Fruit fly (Drosophila melanogaster) whole organism, wandering third instar larva: ENCODE data around the gene Skel.

Source experiments
- Abd-B ChIP-seq: fragments of >200 bp; optimal IDR thresholded peaks from 2 replicates; lab custom pipeline; 2017; ENCODE audit warnings: missing biosample characterization, missing genetic modification characterization
- CG32264 ChIP-seq: fragments of 200-800 bp; sonication (Bioruptor generic); optimal IDR thresholded peaks from 2 replicates; lab custom pipeline; 2016; ENCODE audit warnings: missing biosample characterization, missing genetic modification characterization
- CrebA ChIP-seq: fragments of 200-800 bp; sonication (Bioruptor generic); optimal IDR thresholded peaks from 2 replicates; lab custom pipeline; 2016; ENCODE audit warnings: missing biosample characterization, mild to moderate bottlenecking, missing genetic modification characterization, borderline replicate concordance
- Dif ChIP-seq: fragments of 200-275, 200-300 bp; sonication (Bioruptor generic); optimal IDR thresholded peaks from 2 replicates; lab custom pipeline; 2018; ENCODE audit warnings: missing biosample characterization, missing genetic modification characterization; ENCODE audit not compliant: partially characterized antibody
- GATAd ChIP-seq: sonication (Bioruptor generic); optimal IDR thresholded peaks from 2 replicates; lab custom pipeline; 2016; ENCODE audit warnings: missing biosample characterization, missing genetic modification characterization
- HLH106 ChIP-seq: fragments of 200-800 bp; optimal IDR thresholded peaks from 3 replicates; lab custom pipeline; 2019; ENCODE audit warnings: missing biosample characterization, mild to moderate bottlenecking, missing genetic modification characterization, moderate library complexity
- Hr78 ChIP-seq: fragments of >200 bp; optimal IDR thresholded peaks from 2 replicates; lab custom pipeline; 2017; ENCODE audit warnings: missing biosample characterization, missing genetic modification characterization
- Jra ChIP-seq: sonication (Bioruptor generic); optimal IDR thresholded peaks from 2 replicates; lab custom pipeline; 2016; ENCODE audit warnings: missing biosample characterization, missing genetic modification characterization
- Mio ChIP-seq: sonication (Bioruptor generic); optimal IDR thresholded peaks from 2 replicates; lab custom pipeline; 2016; ENCODE audit warnings: missing biosample characterization, missing genetic modification characterization
- Myc ChIP-seq: fragments of >200 bp; optimal IDR thresholded peaks from 2 replicates; lab custom pipeline; 2017
- N ChIP-seq: fragments of >200 bp; optimal IDR thresholded peaks from 2 replicates; lab custom pipeline; 2018; ENCODE audit warnings: missing biosample characterization, missing external identifiers, missing genetic modification characterization
- OdsH ChIP-seq: fragments of 200-800 bp; sonication (Bioruptor generic); optimal IDR thresholded peaks from 2 replicates; lab custom pipeline; 2016; ENCODE audit warnings: missing biosample characterization, mild to moderate bottlenecking, missing genetic modification characterization
- Rel ChIP-seq, 2 experiments: fragments of 200-800 bp; sonication (Bioruptor generic) in 1 of 2; optimal IDR thresholded peaks; 2 replicates in 1 of 2; 3 replicates in 1 of 2; lab custom pipeline; 2016 to 2019; ENCODE audit warnings: mild to moderate bottlenecking in 2 of 2, missing biosample characterization in 2 of 2, missing genetic modification characterization in 2 of 2, moderate library complexity in 1 of 2
- Vsx2 ChIP-seq: fragments of 200-300, 225-300 bp; sonication (Bioruptor generic); optimal IDR thresholded peaks from 2 replicates; lab custom pipeline; 2018; ENCODE audit warnings: missing biosample characterization, missing genetic modification characterization; ENCODE audit not compliant: partially characterized antibody
- br ChIP-seq: fragments of 200-800 bp; sonication (Bioruptor generic); optimal IDR thresholded peaks from 2 replicates; lab custom pipeline; 2016; ENCODE audit warnings: missing biosample characterization, missing genetic modification characterization
- brk ChIP-seq: fragments of 200-800 bp; sonication (Bioruptor generic); optimal IDR thresholded peaks from 2 replicates; lab custom pipeline; 2016; ENCODE audit warnings: missing biosample characterization, mild to moderate bottlenecking, missing genetic modification characterization
- dl ChIP-seq, 2 experiments: fragments of 175-275, 200-275 bp in 1 of 2; fragments of 200-275 bp in 1 of 2; sonication (Bioruptor generic); optimal IDR thresholded peaks; lab custom pipeline; 2018; ENCODE audit warnings: mild to moderate bottlenecking in 2 of 2, missing biosample characterization in 2 of 2, missing genetic modification characterization in 2 of 2, moderate library complexity in 2 of 2; ENCODE audit not compliant: partially characterized antibody in 2 of 2, insufficient read depth in 1 of 2
- dmrt93B ChIP-seq: fragments of 200-800 bp; sonication (Bioruptor generic); optimal IDR thresholded peaks from 2 replicates; lab custom pipeline; 2018; ENCODE audit warnings: missing biosample characterization, mild to moderate bottlenecking, missing genetic modification characterization
- dsf ChIP-seq: sonication (Bioruptor generic); optimal IDR thresholded peaks from 2 replicates; lab custom pipeline; 2016; ENCODE audit warnings: missing biosample characterization, missing genetic modification characterization, borderline replicate concordance
- ey ChIP-seq: fragments of 200-800 bp; sonication (Bioruptor generic); optimal IDR thresholded peaks from 2 replicates; lab custom pipeline; 2016; ENCODE audit warnings: missing biosample characterization, missing genetic modification characterization
- foxo ChIP-seq, 2 experiments: fragments of 200-800 bp; sonication (Bioruptor generic); optimal IDR thresholded peaks; 2 replicates in 1 of 2; 3 replicates in 1 of 2; lab custom pipeline; 2016 to 2017; ENCODE audit warnings: missing biosample characterization in 2 of 2, missing genetic modification characterization in 2 of 2
- h ChIP-seq: fragments of 200-800 bp; sonication (Bioruptor generic); optimal IDR thresholded peaks from 3 replicates; lab custom pipeline; 2016; ENCODE audit warnings: missing biosample characterization, mild to moderate bottlenecking, missing genetic modification characterization
- jim ChIP-seq: fragments of 175-275, 200-325 bp; sonication (Bioruptor generic); optimal IDR thresholded peaks from 2 replicates; lab custom pipeline; 2016; ENCODE audit warnings: missing biosample characterization, mild to moderate bottlenecking, missing genetic modification characterization
- lola ChIP-seq: fragments of >200 bp; optimal IDR thresholded peaks from 2 replicates; lab custom pipeline; 2017; ENCODE audit warnings: missing biosample characterization, missing genetic modification characterization
- pan ChIP-seq: fragments of >200 bp; optimal IDR thresholded peaks from 2 replicates; lab custom pipeline; 2017
- psq ChIP-seq: fragments of 200-800 bp; sonication (Bioruptor generic); optimal IDR thresholded peaks from 3 replicates; lab custom pipeline; 2017; ENCODE audit warnings: missing biosample characterization, mild to moderate bottlenecking, missing genetic modification characterization, moderate library complexity
- rgr ChIP-seq: fragments of 200-800 bp; sonication (Bioruptor generic); optimal IDR thresholded peaks from 3 replicates; lab custom pipeline; 2016; ENCODE audit warnings: missing biosample characterization, mild to moderate bottlenecking, missing genetic modification characterization
- sage ChIP-seq: fragments of 200-800 bp; sonication (Bioruptor generic); optimal IDR thresholded peaks from 2 replicates; lab custom pipeline; 2016; ENCODE audit warnings: missing biosample characterization, mild to moderate bottlenecking, missing genetic modification characterization
- sv ChIP-seq: fragments of 200-800 bp; sonication (Bioruptor generic); optimal IDR thresholded peaks from 3 replicates; lab custom pipeline; 2016; ENCODE audit warnings: missing biosample characterization, missing genetic modification characterization
- usp ChIP-seq: fragments of >200 bp; optimal IDR thresholded peaks from 2 replicates; lab custom pipeline; 2017; ENCODE audit warnings: missing biosample characterization, missing genetic modification characterization
- woc ChIP-seq: sonication (Bioruptor generic); optimal IDR thresholded peaks from 2 replicates; lab custom pipeline; 2016; ENCODE audit warnings: missing biosample characterization, mild to moderate bottlenecking, missing genetic modification characterization

Skel gene

DNA sequence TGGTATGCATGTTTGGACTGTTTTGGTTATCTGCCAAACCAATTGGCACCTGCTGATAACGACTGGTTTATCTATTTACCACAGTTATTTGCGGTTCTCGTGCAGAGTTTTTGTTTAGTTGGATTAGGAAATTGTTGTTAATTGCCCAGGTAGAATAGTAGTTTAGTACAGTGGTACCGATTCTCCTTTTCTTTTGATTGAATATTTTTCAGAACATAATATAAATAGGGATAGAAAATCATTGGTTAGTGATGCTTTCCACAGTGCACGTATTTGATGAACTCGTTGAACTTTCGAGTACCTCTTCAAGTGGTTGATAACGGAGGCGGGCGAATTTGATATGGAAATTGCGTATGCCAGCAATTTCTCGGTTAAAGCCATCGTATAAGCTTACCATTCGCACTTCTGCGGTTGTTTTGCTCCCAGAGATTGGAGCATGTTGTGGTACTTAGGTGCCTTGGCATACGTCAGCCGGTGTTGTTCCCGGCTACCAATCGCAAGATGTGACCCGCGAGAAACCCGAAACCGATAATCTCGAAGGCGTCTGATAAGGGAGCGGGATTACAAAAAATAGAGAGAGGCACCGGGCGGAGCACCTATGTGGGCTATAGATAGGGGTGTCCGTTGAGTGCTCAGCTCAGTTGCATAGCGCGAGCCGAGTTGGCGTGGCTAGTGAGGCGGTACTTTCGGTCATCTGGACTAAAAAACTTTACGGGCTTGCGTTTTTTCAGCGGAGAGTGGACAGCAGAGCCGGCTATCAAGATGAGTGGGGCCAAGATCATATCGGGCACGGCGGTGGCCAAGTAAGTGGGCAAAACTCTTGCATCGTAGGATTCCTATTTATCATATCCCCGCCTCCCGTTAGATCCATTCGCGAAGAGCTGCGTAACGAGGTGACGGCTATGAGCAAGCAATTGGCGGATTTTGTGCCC, 12.5 kb downstream of the Skel start:
- TF ChIP-seq OdsH (GFP tag; lab: Kevin White, UChicago) (no peak), rgr (GFP tag; lab: Kevin White, UChicago) (no peak), Abd-B (GFP tag; lab: Kevin White, UChicago) (no peak), dsf (GFP tag; lab: Kevin White, UChicago) (no peak), Rel (GFP tag; optimal IDR thresholded peaks at IDR 0.05; lab: Kevin White, UChicago) (no peak), Rel (tag; optimal IDR thresholded peaks at IDR 0.05; lab: Kevin White, UChicago) (peak; percentile 95), h (no peak), Dif (GFP tag; lab: Kevin White, UChicago) (peak; percentile 44), brk (GFP tag; lab: Kevin White, UChicago) (no peak), foxo (GFP tag; optimal IDR thresholded peaks at IDR 0.05; lab: Kevin White, UChicago) (peak in 1 of 2 experiments; percentile 5)
- TF ChIP-seq, all 38 proteins: peak for 3

DNA sequence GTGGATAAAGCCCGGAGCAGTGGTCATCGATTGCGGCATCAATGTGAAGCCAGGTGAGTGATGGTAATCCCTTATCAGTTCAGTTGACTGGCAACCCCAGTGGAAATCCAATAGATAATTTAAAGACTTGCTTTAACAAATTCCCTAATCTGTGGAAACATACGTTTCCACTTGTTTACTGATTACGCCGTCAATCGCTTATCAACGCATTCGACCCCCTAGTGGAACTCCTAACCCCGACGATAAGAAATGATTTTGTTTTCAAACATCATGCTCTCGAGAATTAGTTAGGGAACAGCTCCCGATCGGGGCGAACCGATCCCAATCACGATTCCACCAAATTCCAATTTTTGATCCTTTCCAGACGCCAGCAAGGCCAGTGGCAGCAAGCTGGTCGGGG, 13.9 kb downstream of the Skel start:
- TF ChIP-seq foxo (GFP tag; optimal IDR thresholded peaks at IDR 0.05; lab: Kevin White, UChicago), result no peak
- TF ChIP-seq Abd-B (GFP tag; lab: Kevin White, UChicago), result no peak
- no peak for TF ChIP-seq CG32264 (GFP tag; lab: Kevin White, UChicago)
- TF ChIP-seq HLH106 (tag; lab: Kevin White, UChicago), result no peak
- TF ChIP-seq Hr78 (GFP tag; lab: Kevin White, UChicago), result no peak

DNA sequence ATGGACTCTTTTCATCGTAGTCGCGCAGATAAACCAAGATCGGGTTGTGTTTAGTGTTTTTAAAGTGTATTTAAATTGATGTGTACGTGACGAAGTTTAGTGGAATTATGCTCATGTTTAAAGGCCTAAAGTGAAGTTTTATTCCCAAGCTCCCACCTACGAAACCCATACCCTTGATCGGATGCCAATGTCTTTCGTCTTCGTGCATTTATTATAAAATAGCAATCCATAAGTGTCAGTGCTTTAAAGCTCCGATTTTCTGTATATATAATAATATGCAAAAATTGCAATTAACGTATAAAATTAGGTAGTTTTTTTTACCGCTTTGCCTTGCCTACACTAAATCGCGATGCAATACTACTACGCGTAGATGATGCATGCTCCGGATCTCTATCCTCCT, 18.2 kb downstream of the Skel start, which contains the start of gene CG31391:
CG31391 (minus strand) TSS at position 101 of the 400 bp plus-strand sequence.
- TF ChIP-seq Myc (lab: Kevin White, UChicago), result no peak
- no peak for TF ChIP-seq foxo (GFP tag; optimal IDR thresholded peaks at IDR 0.05; lab: Kevin White, UChicago)
- no peak for TF ChIP-seq HLH106 (tag; lab: Kevin White, UChicago)
- no peak for TF ChIP-seq Jra (GFP tag; lab: Kevin White, UChicago)
- TF ChIP-seq jim (GFP tag; lab: Kevin White, UChicago), result no peak
- no peak for TF ChIP-seq CrebA (GFP tag; lab: Kevin White, UChicago)
- no peak for TF ChIP-seq dmrt93B (GFP tag; lab: Kevin White, UChicago)
- TF ChIP-seq lola (GFP tag; lab: Kevin White, UChicago), result no peak
- no peak for TF ChIP-seq dl (GFP tag; optimal IDR thresholded peaks at IDR 0.05; lab: Kevin White, UChicago; ENCODE audit: insufficient read depth in 1 of 2, partially characterized antibody in 2 of 2)
- TF ChIP-seq woc (GFP tag; lab: Kevin White, UChicago), result no peak
- TF ChIP-seq br (GFP tag; lab: Kevin White, UChicago), result no peak
- no peak for TF ChIP-seq psq (GFP tag; lab: Kevin White, UChicago)
- TF ChIP-seq Mio (GFP tag; lab: Kevin White, UChicago), result no peak
- TF ChIP-seq dsf (GFP tag; lab: Kevin White, UChicago), result no peak

DNA sequence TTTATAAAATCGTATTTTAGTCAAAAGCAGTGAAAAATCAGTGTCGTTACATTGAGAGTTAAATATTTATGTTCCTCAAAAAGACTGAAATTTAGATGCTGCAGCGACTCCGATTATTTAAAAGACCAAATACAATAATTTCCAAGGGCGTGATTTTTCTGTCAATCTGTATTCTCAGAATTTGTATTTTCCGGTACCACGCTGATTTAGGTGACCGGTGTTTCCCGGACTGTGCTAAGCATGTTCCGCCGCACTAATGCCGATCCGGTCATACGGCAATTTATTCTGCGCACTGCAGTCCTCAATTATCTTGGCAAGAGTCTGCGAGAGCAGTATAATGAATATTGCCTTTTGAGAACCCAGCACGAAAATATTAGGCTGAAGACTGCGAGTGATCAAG, 20.0 kb downstream of the Skel start, which contains the start of the genes CG31467 and CG14684:
CG31467 (minus strand) TSS at position 101 of the 400 bp plus-strand sequence.
CG14684 (plus strand) TSS at position 212 of the 400 bp plus-strand sequence.
- TF ChIP-seq foxo (GFP tag; optimal IDR thresholded peaks at IDR 0.05; lab: Kevin White, UChicago), result no peak
- no peak for TF ChIP-seq usp (GFP tag; lab: Kevin White, UChicago)
- no peak for TF ChIP-seq Dif (GFP tag; lab: Kevin White, UChicago)
- TF ChIP-seq ey (GFP tag; lab: Kevin White, UChicago), result no peak
- no peak for TF ChIP-seq GATAd (GFP tag; lab: Kevin White, UChicago)
- no peak for TF ChIP-seq lola (GFP tag; lab: Kevin White, UChicago)
- no peak for TF ChIP-seq dmrt93B (GFP tag; lab: Kevin White, UChicago)

DNA sequence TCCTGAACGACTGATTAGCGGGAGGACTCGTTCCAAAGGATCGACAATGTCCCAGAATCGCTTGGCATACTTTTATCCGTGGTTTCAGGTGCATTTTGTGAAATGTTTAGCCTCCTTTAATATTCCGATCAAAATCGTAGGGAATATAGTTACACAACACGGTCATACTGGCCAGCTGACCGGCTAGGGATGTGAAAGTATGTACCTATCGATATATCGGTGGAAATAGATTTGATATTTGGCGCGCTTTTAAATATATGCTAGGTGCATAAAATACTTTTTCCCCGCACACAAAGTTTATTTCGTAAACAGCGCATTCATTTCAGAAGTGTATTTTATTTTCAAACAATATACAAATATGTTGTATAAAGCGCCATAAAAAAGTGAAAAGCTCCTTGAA, 21.4 kb downstream of the Skel start, which contains the start of gene CG31278:
CG31278 (minus strand) TSS at position 172 of the 400 bp plus-strand sequence.
- TF ChIP-seq dmrt93B (GFP tag; lab: Kevin White, UChicago), result no peak
- no peak for TF ChIP-seq pan (lab: Kevin White, UChicago)
- no peak for TF ChIP-seq N
- TF ChIP-seq CrebA (GFP tag; lab: Kevin White, UChicago), result no peak
- TF ChIP-seq brk (GFP tag; lab: Kevin White, UChicago), result no peak
- no peak for TF ChIP-seq woc (GFP tag; lab: Kevin White, UChicago)
- no peak for TF ChIP-seq HLH106 (tag; lab: Kevin White, UChicago)
- no peak for TF ChIP-seq Dif (GFP tag; lab: Kevin White, UChicago)
- no peak for TF ChIP-seq Abd-B (GFP tag; lab: Kevin White, UChicago)
- TF ChIP-seq usp (GFP tag; lab: Kevin White, UChicago), result no peak
- TF ChIP-seq h, result no peak
- no peak for TF ChIP-seq sage (GFP tag; lab: Kevin White, UChicago)
- no peak for TF ChIP-seq dl (GFP tag; optimal IDR thresholded peaks at IDR 0.05; lab: Kevin White, UChicago; ENCODE audit: insufficient read depth in 1 of 2, partially characterized antibody in 2 of 2)
- no peak for TF ChIP-seq Vsx2 (GFP tag; lab: Kevin White, UChicago)
- no peak for TF ChIP-seq sv (GFP tag; lab: Kevin White, UChicago)
